Fruit fly (Drosophila melanogaster) whole organism, embryonic: Measurements from ENCODE around the gene CG14598.
A peak's percentile ranks its signal among the peaks of the same experiment; 100 is the strongest.

Experiments
- Abd-B ChIP-seq: fragments of 200-800 bp; sonication (Bioruptor generic); optimal IDR thresholded peaks from 2 replicates; lab custom pipeline; 2018; ENCODE audit warnings: missing biosample characterization, mild to moderate bottlenecking, missing genetic modification characterization, moderate library complexity
- Atf-2 ChIP-seq: fragments of 200-800 bp; sonication (Bioruptor generic); optimal IDR thresholded peaks from 2 replicates; lab custom pipeline; 2016; ENCODE audit warnings: missing biosample characterization, missing genetic modification characterization
- Atf6 ChIP-seq: fragments of 200-800 bp; sonication (Bioruptor generic); IDR thresholded peaks from 2 replicates; pipeline ENCODE4 v1.3.6; 2022; ENCODE audit warnings: missing biosample characterization, missing genetic modification characterization
- Blimp-1 ChIP-seq: fragments of 200-800 bp; sonication (Bioruptor generic); optimal IDR thresholded peaks from 3 replicates; lab custom pipeline; 2018; ENCODE audit warnings: missing biosample characterization, missing genetic modification characterization, mild to moderate bottlenecking, moderate library complexity, missing genetic modification reagents
- C15 ChIP-seq: fragments of 200-800 bp; sonication (Bioruptor generic); IDR thresholded peaks from 3 replicates; pipeline ENCODE4 v1.3.6; 2022; ENCODE audit warnings: missing biosample characterization, missing genetic modification characterization
- CG10209 ChIP-seq: fragments of 200-800 bp; sonication (Bioruptor generic); optimal IDR thresholded peaks from 3 replicates; lab custom pipeline; 2017; ENCODE audit warnings: missing biosample characterization, mild to moderate bottlenecking, missing genetic modification characterization, missing genetic modification reagents
- CG11696 ChIP-seq: fragments of 200-800 bp; sonication (Bioruptor generic); IDR thresholded peaks from 2 replicates; pipeline ENCODE4 v1.3.6; 2022; ENCODE audit warnings: missing biosample characterization, missing genetic modification characterization
- CG12071 ChIP-seq: fragments of 200-800 bp; sonication (Bioruptor generic); optimal IDR thresholded peaks from 3 replicates; lab custom pipeline; 2018; ENCODE audit warnings: missing biosample characterization, mild to moderate bottlenecking, missing genetic modification characterization
- CG12155 ChIP-seq: fragments of 200-800 bp; sonication (Bioruptor generic); optimal IDR thresholded peaks from 3 replicates; lab custom pipeline; 2016; ENCODE audit warnings: missing biosample characterization, missing genetic modification characterization
- CG14050 ChIP-seq: fragments of 200-800 bp; sonication (Bioruptor generic); IDR thresholded peaks from 3 replicates; pipeline ENCODE4 v1.3.6; 2022; ENCODE audit warnings: missing biosample characterization, missing genetic modification characterization
- CG15073 ChIP-seq: fragments of 200-800 bp; sonication (Bioruptor generic); optimal IDR thresholded peaks from 2 replicates; lab custom pipeline; 2016; ENCODE audit warnings: missing biosample characterization, missing genetic modification characterization
- CG1647 ChIP-seq: fragments of 200-800 bp; sonication (Bioruptor generic); optimal IDR thresholded peaks from 3 replicates; lab custom pipeline; 2016; ENCODE audit warnings: missing biosample characterization, missing genetic modification characterization
- CG30431 ChIP-seq: fragments of 200-800 bp; sonication (Bioruptor generic); optimal IDR thresholded peaks from 2 replicates; lab custom pipeline; 2017; ENCODE audit warnings: missing biosample characterization, missing genetic modification characterization
- CG34422 ChIP-seq: fragments of 200-800 bp; sonication (Bioruptor generic); IDR thresholded peaks from 3 replicates; pipeline ENCODE4 v1.3.6; 2022; ENCODE audit warnings: missing biosample characterization, missing genetic modification characterization
- CG4282 ChIP-seq: fragments of 200-800 bp; sonication (Bioruptor generic); optimal IDR thresholded peaks from 2 replicates; lab custom pipeline; 2016; ENCODE audit warnings: missing biosample characterization, missing genetic modification characterization
- CG5245 ChIP-seq: fragments of 200-800 bp; sonication (Bioruptor generic); optimal IDR thresholded peaks from 3 replicates; lab custom pipeline; 2016; ENCODE audit warnings: missing biosample characterization, missing genetic modification characterization
- CG6683 ChIP-seq: fragments of 200-800 bp; sonication (Bioruptor generic); optimal IDR thresholded peaks from 2 replicates; lab custom pipeline; 2017; ENCODE audit warnings: missing biosample characterization, mild to moderate bottlenecking, missing genetic modification characterization, missing genetic modification reagents
- CG7357 ChIP-seq: fragments of 200-800 bp; sonication (Bioruptor generic); IDR thresholded peaks from 3 replicates; pipeline ENCODE4 v1.3.6; 2022; ENCODE audit warnings: missing biosample characterization, missing genetic modification characterization
- CG7928 ChIP-seq: fragments of 200-800 bp; sonication (Bioruptor generic); optimal IDR thresholded peaks from 2 replicates; lab custom pipeline; 2017; ENCODE audit warnings: missing biosample characterization, mild to moderate bottlenecking, missing genetic modification characterization
- CG9797 ChIP-seq: fragments of 200-800 bp; sonication (Bioruptor generic); optimal IDR thresholded peaks from 3 replicates; lab custom pipeline; 2018; ENCODE audit warnings: missing biosample characterization, mild to moderate bottlenecking, missing genetic modification characterization
- CTCF ChIP-seq: fragments of 200-800 bp; sonication (Bioruptor generic); optimal IDR thresholded peaks from 2 replicates; lab custom pipeline; 2017; ENCODE audit warnings: missing biosample characterization, mild to moderate bottlenecking, missing genetic modification characterization, moderate library complexity
- E2f1 ChIP-seq: fragments of 200-800 bp; sonication (Bioruptor generic); IDR thresholded peaks from 2 replicates; pipeline ENCODE4 v1.3.6; 2022; ENCODE audit warnings: missing biosample characterization, missing genetic modification characterization
- E2f2 ChIP-seq: fragments of 200-800 bp; sonication (Bioruptor generic); IDR thresholded peaks from 2 replicates; pipeline ENCODE4 v1.3.6; 2022; ENCODE audit warnings: missing biosample characterization, missing genetic modification characterization
- ERR ChIP-seq: fragments of 200-800 bp; sonication (Bioruptor generic); optimal IDR thresholded peaks from 2 replicates; lab custom pipeline; 2016; ENCODE audit warnings: missing biosample characterization, missing genetic modification characterization
- HHEX ChIP-seq: fragments of 200-800 bp; sonication (Bioruptor generic); optimal IDR thresholded peaks from 3 replicates; lab custom pipeline; 2017; ENCODE audit warnings: missing biosample characterization, mild to moderate bottlenecking, missing genetic modification characterization, missing genetic modification reagents
- Hr3 ChIP-seq: fragments of 200-800 bp; sonication (Bioruptor generic); optimal IDR thresholded peaks from 3 replicates; lab custom pipeline; 2016; ENCODE audit warnings: missing biosample characterization, missing genetic modification characterization
- Lim3 ChIP-seq: fragments of 200-800 bp; sonication (Bioruptor generic); IDR thresholded peaks from 2 replicates; pipeline ENCODE4 v1.3.6; 2022; ENCODE audit warnings: missing biosample characterization, missing genetic modification characterization
- MTF-1 ChIP-seq: fragments of 200-800 bp; sonication (Bioruptor generic); optimal IDR thresholded peaks from 2 replicates; lab custom pipeline; 2018; ENCODE audit warnings: missing biosample characterization, mild to moderate bottlenecking, missing genetic modification characterization, borderline replicate concordance
- NC2α ChIP-seq: fragments of 200-800 bp; sonication (Bioruptor generic); optimal IDR thresholded peaks from 2 replicates; lab custom pipeline; 2016; ENCODE audit warnings: missing biosample characterization, missing genetic modification characterization
- NC2β ChIP-seq: fragments of 200-800 bp; sonication (Bioruptor generic); optimal IDR thresholded peaks from 2 replicates; lab custom pipeline; 2016; ENCODE audit warnings: missing biosample characterization, missing genetic modification characterization
- Oaz ChIP-seq: fragments of 200-800 bp; sonication (Bioruptor generic); IDR thresholded peaks from 2 replicates; pipeline ENCODE4 v1.3.6; 2022; ENCODE audit warnings: missing biosample characterization, missing genetic modification characterization
- Optix ChIP-seq: fragments of 200-800 bp; sonication (Bioruptor generic); IDR thresholded peaks from 3 replicates; pipeline ENCODE4 v1.3.6; 2022; ENCODE audit warnings: missing biosample characterization, missing genetic modification characterization
- PHDP ChIP-seq: fragments of 200-800 bp; sonication (Bioruptor generic); optimal IDR thresholded peaks from 3 replicates; lab custom pipeline; 2018; ENCODE audit warnings: missing biosample characterization, mild to moderate bottlenecking, missing genetic modification characterization, moderate library complexity
- Sry-β ChIP-seq: fragments of 200-800 bp; sonication (Bioruptor generic); optimal IDR thresholded peaks from 2 replicates; lab custom pipeline; 2018; ENCODE audit warnings: missing biosample characterization, mild to moderate bottlenecking, missing genetic modification characterization, moderate library complexity
- Trl ChIP-seq, 3 experiments: fragments of >200 bp in 2 of 3; fragments of 200-800 bp in 1 of 3; sonication (Bioruptor generic) in 1 of 3; optimal IDR thresholded peaks; 2 replicates in 1 of 3; 3 replicates in 2 of 3; lab custom pipeline; 2016 to 2017; ENCODE audit warnings: missing biosample characterization in 1 of 3, missing genetic modification characterization in 1 of 3
- abd-A ChIP-seq: fragments of 200-800 bp; sonication (Bioruptor generic); optimal IDR thresholded peaks from 3 replicates; lab custom pipeline; 2019; ENCODE audit warnings: missing biosample characterization, mild to moderate bottlenecking, missing genetic modification characterization, moderate library complexity
- ase ChIP-seq: fragments of 200-800 bp; sonication (Bioruptor generic); IDR thresholded peaks from 3 replicates; pipeline ENCODE4 v1.3.6; 2022; ENCODE audit warnings: missing biosample characterization, missing genetic modification characterization
- cas ChIP-seq: fragments of 200-800 bp; sonication (Bioruptor generic); IDR thresholded peaks from 2 replicates; pipeline ENCODE4 v1.3.6; 2022; ENCODE audit warnings: missing biosample characterization, missing genetic modification characterization
- caup ChIP-seq: fragments of 200-800 bp; sonication (Bioruptor generic); optimal IDR thresholded peaks from 3 replicates; lab custom pipeline; 2017; ENCODE audit warnings: missing biosample characterization, mild to moderate bottlenecking, missing genetic modification characterization, moderate library complexity; ENCODE audit not compliant: severe bottlenecking
- cg ChIP-seq: fragments of 200-800 bp; sonication (Bioruptor generic); optimal IDR thresholded peaks from 3 replicates; lab custom pipeline; 2019; ENCODE audit warnings: missing biosample characterization, mild to moderate bottlenecking, missing genetic modification characterization, moderate library complexity
- fru ChIP-seq: fragments of >200 bp; optimal IDR thresholded peaks from 2 replicates; lab custom pipeline; 2017
- ftz-f1 ChIP-seq: fragments of 200-800 bp; sonication (Bioruptor generic); optimal IDR thresholded peaks from 2 replicates; lab custom pipeline; 2016; ENCODE audit warnings: missing biosample characterization, missing genetic modification characterization
- grau ChIP-seq: fragments of 200-800 bp; optimal IDR thresholded peaks from 3 replicates; lab custom pipeline; 2019; ENCODE audit warnings: missing biosample characterization, mild to moderate bottlenecking, missing genetic modification characterization, moderate library complexity
- ham ChIP-seq: fragments of 200-800 bp; sonication (Bioruptor generic); IDR thresholded peaks from 2 replicates; pipeline ENCODE4 v1.3.6; 2022; ENCODE audit warnings: missing biosample characterization, missing genetic modification characterization
- ind ChIP-seq: fragments of 200-800 bp; sonication (Bioruptor generic); optimal IDR thresholded peaks from 3 replicates; lab custom pipeline; 2016; ENCODE audit warnings: missing biosample characterization, missing genetic modification characterization
- sisA ChIP-seq: fragments of 200-800 bp; sonication (Bioruptor generic); IDR thresholded peaks from 2 replicates; pipeline ENCODE4 v1.3.6; 2022; ENCODE audit warnings: missing biosample characterization, missing genetic modification characterization
- slou ChIP-seq: fragments of 200-800 bp; sonication (Bioruptor generic); optimal IDR thresholded peaks from 3 replicates; lab custom pipeline; 2016; ENCODE audit warnings: missing biosample characterization, missing genetic modification characterization
- so ChIP-seq: fragments of 200-800 bp; sonication (Bioruptor generic); IDR thresholded peaks from 3 replicates; pipeline ENCODE4 v1.3.6; 2022; ENCODE audit warnings: missing biosample characterization, missing genetic modification characterization
- sqz ChIP-seq: fragments of 200-800 bp; sonication (Bioruptor generic); optimal IDR thresholded peaks from 3 replicates; lab custom pipeline; 2018; ENCODE audit warnings: missing biosample characterization, mild to moderate bottlenecking, missing genetic modification characterization
- tgo ChIP-seq: fragments of 200-800 bp; sonication (Bioruptor generic); IDR thresholded peaks from 3 replicates; pipeline ENCODE4 v1.3.6; 2022; ENCODE audit warnings: missing biosample characterization, missing genetic modification characterization
- zen ChIP-seq: fragments of 200-800 bp; sonication (Bioruptor generic); optimal IDR thresholded peaks from 3 replicates; lab custom pipeline; 2018; ENCODE audit warnings: missing biosample characterization, mild to moderate bottlenecking, missing genetic modification characterization, moderate library complexity

CG14598 gene

dm6 chr3R:7474616-7475120 is 35.1 kb downstream of the CG14598 start (continued):
- TF ChIP-seq NC2β (peak; percentile 64), CG9797 (GFP tag; lab: Kevin White, UChicago) (peak; percentile 9), Oaz (GFP tag; lab: Robert Waterston, UW) (peak; percentile 40; the same call in 1 of the 2 replicates), so (GFP tag; lab: Robert Waterston, UW) (peak; percentile 86; the same call in 2 of the 3 replicates), CG5245 (GFP tag; lab: Kevin White, UChicago) (peak; percentile 39), ase (GFP tag; lab: Robert Waterston, UW) (peak; percentile 49; the same call in 2 of the 3 replicates), CG11696 (GFP tag; lab: Robert Waterston, UW) (no peak), ham (GFP tag; lab: Robert Waterston, UW) (no peak; the same call in 1 of the 2 replicates), CG34422 (peak; percentile 83; the same call in 2 of the 3 replicates), CG1647 (GFP tag; lab: Kevin White, UChicago) (peak; percentile 57), zen (tag; lab: Kevin White, UChicago) (no peak), PHDP (peak; percentile 66), CG14050 (GFP tag; lab: Robert Waterston, UW) (no peak), E2f2 (peak; percentile 43), cg (GFP tag; lab: Kevin White, UChicago) (no peak), CG30431 (GFP tag; lab: Kevin White, UChicago) (no peak), Blimp-1 (GFP tag; lab: Kevin White, UChicago) (peak; percentile 43), E2f1 (peak; percentile 34; the same call in 1 of the 2 replicates), ftz-f1 (peak; percentile 45), fru (lab: Kevin White, UChicago) (no peak), tgo (GFP tag; lab: Robert Waterston, UW) (peak; percentile 63; the same call in 2 of the 3 replicates), grau (tag; lab: Kevin White, UChicago) (peak; percentile 58), sisA (no peak; the same call in 1 of the 2 replicates), HHEX (peak; percentile 78), sqz (GFP tag; lab: Kevin White, UChicago) (peak; percentile 40), ind (GFP tag; lab: Kevin White, UChicago) (no peak), Atf6 (GFP tag; lab: Robert Waterston, UW) (peak; percentile 83), Atf-2 (GFP tag; lab: Kevin White, UChicago) (peak; percentile 3), CTCF (GFP tag; lab: Kevin White, UChicago) (peak; percentile 31), CG12071 (GFP tag; lab: Kevin White, UChicago) (peak; percentile 84), CG15073 (GFP tag; lab: Kevin White, UChicago) (no peak), CG12155 (GFP tag; lab: Kevin White, UChicago) (no peak), Lim3 (GFP tag; lab: Robert Waterston, UW) (no peak), abd-A (tag; lab: Kevin White, UChicago) (peak; percentile 89), Optix (GFP tag; lab: Robert Waterston, UW) (0 out of 3 replicates have a peak, but pooled peaks have one; percentile 35), NC2α (GFP tag; lab: Kevin White, UChicago) (peak; percentile 41), Abd-B (GFP tag; lab: Kevin White, UChicago) (no peak), Hr3 (GFP tag; lab: Kevin White, UChicago) (no peak), CG7357 (GFP tag; lab: Robert Waterston, UW) (peak; percentile 39; the same call in 1 of the 3 replicates), caup (GFP tag; lab: Kevin White, UChicago) (peak; percentile 80), ERR (GFP tag; lab: Kevin White, UChicago) (peak; percentile 53), Sry-β (GFP tag; lab: Kevin White, UChicago) (no peak), CG4282 (GFP tag; lab: Kevin White, UChicago) (peak; percentile 7), cas (GFP tag; lab: Robert Waterston, UW) (peak; percentile 50; the same call in 1 of the 2 replicates), CG10209 (GFP tag; lab: Kevin White, UChicago) (peak; percentile 55), CG7928 (GFP tag; lab: Kevin White, UChicago) (no peak), Trl (optimal IDR thresholded peaks at IDR 0.05; lab: Kevin White, UChicago) (no peak), Trl (GFP tag; optimal IDR thresholded peaks at IDR 0.05; lab: Kevin White, UChicago) (peak; percentile 55), MTF-1 (peak; percentile 58), C15 (no peak), CG6683 (peak; percentile 12), slou (no peak)
